Fruit fly (Drosophila melanogaster): ENCODE data around the gene CG12236.

DNA sequence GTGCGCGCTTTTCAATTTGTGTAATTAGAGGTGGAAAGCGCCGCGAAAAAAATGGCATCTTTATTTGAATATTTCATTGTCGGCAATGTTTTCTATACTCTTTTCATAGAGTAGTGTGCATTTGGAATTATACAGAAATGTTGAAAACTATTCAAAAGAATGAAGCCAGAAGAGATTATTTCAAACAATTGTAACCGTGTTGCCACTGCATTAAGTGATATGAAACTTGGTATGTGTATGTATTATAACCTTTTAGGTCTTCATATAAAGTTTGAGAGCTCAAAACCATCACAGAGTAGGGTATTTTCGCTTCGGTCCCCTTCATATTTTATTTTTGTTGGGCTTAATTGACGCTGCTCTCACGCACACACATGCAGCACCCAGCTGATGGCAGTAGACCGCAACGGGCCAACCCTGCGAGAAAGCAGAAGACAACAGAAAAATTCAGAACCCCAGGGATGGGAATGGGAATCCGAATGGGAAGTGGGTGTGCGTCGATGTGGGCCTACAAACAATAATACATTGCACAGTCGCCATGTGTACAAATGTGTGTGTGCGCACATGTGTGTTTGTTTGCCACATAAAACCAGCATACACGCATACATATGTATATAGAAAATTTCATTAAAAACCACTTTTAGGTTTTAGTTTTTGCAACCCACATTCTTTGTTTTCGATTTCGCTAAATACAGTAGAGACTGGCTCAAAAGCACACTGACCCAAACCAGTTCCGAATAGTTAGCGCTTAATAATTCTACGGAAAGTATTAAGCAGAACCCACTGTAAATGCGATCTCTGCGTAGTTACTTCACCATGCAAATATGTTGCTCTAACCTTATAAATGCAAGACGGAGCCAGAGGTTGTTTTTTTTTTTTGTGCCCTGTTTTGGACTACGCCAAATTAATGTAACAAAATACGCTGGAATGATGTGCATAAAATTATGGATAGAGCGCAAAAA, 13.1 kb upstream of the CG12236 start:
- TF ChIP-seq CG8478 (optimal IDR thresholded peaks at IDR 0.05) (no peak), CTCF (optimal IDR thresholded peaks at IDR 0.05) (no peak)
